Fruit fly (Drosophila melanogaster): ENCODE data around the gene CG11837.

CG11837 gene

DNA sequence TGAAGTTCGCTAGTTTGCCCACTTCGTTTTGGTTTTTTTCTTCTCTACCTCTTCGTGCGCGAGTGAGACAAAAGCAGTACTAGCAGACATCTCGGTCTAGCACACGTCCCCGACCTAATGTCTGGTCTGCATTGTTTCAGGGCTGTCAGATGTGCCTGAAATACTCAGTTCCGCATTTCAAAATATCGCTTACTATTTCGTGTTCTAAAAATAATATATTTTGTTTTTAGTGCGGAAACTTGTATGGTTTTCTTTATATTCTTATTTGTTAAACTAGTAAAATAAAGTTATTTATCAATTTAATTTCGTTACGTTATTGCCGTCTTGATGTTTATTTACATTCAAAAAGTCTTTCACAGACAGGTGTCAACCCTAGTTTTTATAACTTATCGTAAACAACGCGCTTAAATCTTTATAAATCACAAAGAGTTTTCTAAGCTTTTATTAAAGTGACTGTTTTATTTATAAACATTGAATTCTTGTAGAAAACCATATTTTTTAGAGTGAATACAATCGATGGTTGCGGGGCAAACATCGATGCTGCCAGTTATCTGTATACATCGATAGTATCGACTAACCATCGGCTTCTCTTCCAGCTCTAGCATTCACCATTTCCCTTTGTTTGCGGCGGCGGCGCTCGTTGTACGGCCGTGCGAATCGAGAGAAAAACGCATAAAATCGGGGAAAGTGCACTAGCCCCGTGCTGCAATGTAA lies 14.1 kb downstream of the CG11837 start (continued):
- TF ChIP-seq CG15011 (GFP tag; optimal IDR thresholded peaks at IDR 0.05) (peak; percentile 63), CG8281 (tag; optimal IDR thresholded peaks at IDR 0.05) (peak; percentile 44), MESR4 (GFP tag; optimal IDR thresholded peaks at IDR 0.05) (peak; percentile 77), TFAM (GFP tag; optimal IDR thresholded peaks at IDR 0.05) (no peak), Eip74EF (GFP tag; optimal IDR thresholded peaks at IDR 0.05) (peak in 1 of 2 experiments; percentile 69), sima (GFP tag; optimal IDR thresholded peaks at IDR 0.05) (no peak), grn (GFP tag; optimal IDR thresholded peaks at IDR 0.05) (no peak), sens-2 (GFP tag; IDR thresholded peaks at IDR 0.05) (no peak), CG14965 (GFP tag; optimal IDR thresholded peaks at IDR 0.05; ENCODE audit: borderline replicate concordance) (no peak), chm (GFP tag; IDR thresholded peaks at IDR 0.05) (no peak), hkb (optimal IDR thresholded peaks at IDR 0.05) (no peak), hkb (GFP tag; IDR thresholded peaks at IDR 0.05) (no peak), CG4707 (GFP tag; optimal IDR thresholded peaks at IDR 0.05) (no peak), Deaf1 (tag; optimal IDR thresholded peaks at IDR 0.05) (peak; percentile 33), sim (GFP tag; IDR thresholded peaks at IDR 0.05) (no peak), seq (GFP tag; IDR thresholded peaks at IDR 0.05) (no peak), dati (GFP tag; IDR thresholded peaks at IDR 0.05) (no peak), onecut (GFP tag; IDR thresholded peaks at IDR 0.05) (no peak; the same call in 1 of the 2 replicates), ase (GFP tag; IDR thresholded peaks at IDR 0.05) (no peak), ato (GFP tag; IDR thresholded peaks at IDR 0.05; ENCODE audit: partially characterized antibody) (no peak), gsb (GFP tag; IDR thresholded peaks at IDR 0.05) (no peak), CG30020 (tag; optimal IDR thresholded peaks at IDR 0.05) (peak; percentile 36), sc (optimal IDR thresholded peaks at IDR 0.05) (no peak), sc (GFP tag; optimal IDR thresholded peaks at IDR 0.05) (peak; percentile 63), sna (GFP tag; IDR thresholded peaks at IDR 0.05; ENCODE audit: partially characterized antibody) (no peak), chinmo (GFP tag; IDR thresholded peaks at IDR 0.05; ENCODE audit: partially characterized antibody) (no peak), CG13123 (GFP tag; optimal IDR thresholded peaks at IDR 0.05) (no peak), Mrtf (GFP tag; IDR thresholded peaks at IDR 0.05) (no peak), gfzf (GFP tag; optimal IDR thresholded peaks at IDR 0.05) (peak; percentile 19), gro (GFP tag; optimal IDR thresholded peaks at IDR 0.05) (peak; percentile 63), HmgD (GFP tag; optimal IDR thresholded peaks at IDR 0.05) (peak; percentile 54), Atf3 (GFP tag; optimal IDR thresholded peaks at IDR 0.05) (no peak), trem (tag; optimal IDR thresholded peaks at IDR 0.05) (peak; percentile 33), PHDP (tag; optimal IDR thresholded peaks at IDR 0.05) (peak; percentile 82), CG4854 (GFP tag; optimal IDR thresholded peaks at IDR 0.05) (peak; percentile 48)

DNA sequence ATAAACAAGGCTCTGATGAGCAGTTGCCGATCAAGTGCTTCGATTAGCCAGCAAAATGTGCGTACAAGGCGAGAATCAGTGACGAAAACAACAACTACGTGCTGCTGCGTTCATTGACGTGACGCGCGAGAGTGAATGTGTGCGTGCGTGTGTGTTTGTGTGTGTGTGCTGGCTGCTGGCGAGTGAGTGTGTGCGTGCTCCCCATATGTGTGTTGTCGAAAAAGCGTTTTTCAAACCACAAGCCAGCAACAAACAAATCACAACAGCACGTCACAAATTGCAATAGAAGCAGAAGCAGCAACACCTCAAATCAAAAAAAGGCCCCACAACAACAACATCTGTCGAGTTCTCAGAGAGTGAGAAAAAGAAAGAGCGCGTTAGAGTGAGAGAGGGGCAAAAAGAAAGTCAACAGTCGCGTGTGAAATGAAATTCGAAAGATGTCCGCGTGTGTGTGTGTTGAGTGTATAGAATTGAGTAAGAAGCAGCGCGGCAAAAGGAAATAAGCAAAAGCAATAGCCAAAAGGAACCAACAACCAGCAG lies 14.7 kb downstream of the CG11837 start:
- peak; percentile 29 for TF ChIP-seq gro (GFP tag; optimal IDR thresholded peaks at IDR 0.05)
- peak; percentile 75 for TF ChIP-seq Jarid2 (GFP tag; optimal IDR thresholded peaks at IDR 0.05)
- peak; percentile 45 for TF ChIP-seq bigmax (GFP tag; optimal IDR thresholded peaks at IDR 0.05)
- peak; percentile 10 for TF ChIP-seq sqz (GFP tag; optimal IDR thresholded peaks at IDR 0.05)
- TF ChIP-seq HmgZ (tag; optimal IDR thresholded peaks at IDR 0.05), result no peak
- TF ChIP-seq tgo (GFP tag; IDR thresholded peaks at IDR 0.05), result no peak
- TF ChIP-seq cg (GFP tag; optimal IDR thresholded peaks at IDR 0.05), result peak; percentile 97
- TF ChIP-seq Med (GFP tag), result peak; percentile 33
- TF ChIP-seq CG1832 (GFP tag; optimal IDR thresholded peaks at IDR 0.05), result peak; percentile 17
- peak in 1 of 2 experiments; percentile 32 for TF ChIP-seq tll (GFP tag; optimal IDR thresholded peaks at IDR 0.05)
- TF ChIP-seq CG8478 (optimal IDR thresholded peaks at IDR 0.05), result peak; percentile 91
- TF ChIP-seq az2 (GFP tag; optimal IDR thresholded peaks at IDR 0.05), result no peak
- TF ChIP-seq Blimp-1 (GFP tag; optimal IDR thresholded peaks at IDR 0.05), result peak; percentile 4
- TF ChIP-seq Meics (GFP tag; optimal IDR thresholded peaks at IDR 0.05), result no peak
- TF ChIP-seq Trl (optimal IDR thresholded peaks at IDR 0.05), result peak in 1 of 2 experiments; percentile 62
- TF ChIP-seq Trl (GFP tag; optimal IDR thresholded peaks at IDR 0.05), result no peak
- no peak for TF ChIP-seq amos (GFP tag; IDR thresholded peaks at IDR 0.05; ENCODE audit: partially characterized antibody)

Data from whole organism, embryonic.